Worm (Caenorhabditis elegans) whole organism, L4 larva: ENCODE results near the gene lro-1.

Experiments
- R02D3.7 ChIP-seq: fragments of 150-350 bp; sonication (generic microtip); optimal IDR thresholded peaks from 3 replicates; lab custom pipeline; 2014; ENCODE audit warnings: missing biosample characterization, missing genetic modification characterization
- aha-1 ChIP-seq: fragments of 150-350 bp; peaks from one replicate; lab custom pipeline; 2014; ENCODE audit warnings: missing biosample characterization, missing genetic modification characterization
- arid-1 ChIP-seq: fragments of 200-800 bp; sonication (Bioruptor generic); conservative IDR thresholded peaks from 2 replicates; pipeline ENCODE4 v1.3.6; 2022; ENCODE audit warnings: missing genetic modification reagents, missing genetic modification characterization, missing compliant biosample characterization
- ceh-20 ChIP-seq: fragments of 200-800 bp; sonication (Bioruptor generic); IDR thresholded peaks from 2 replicates; pipeline ENCODE4 v1.3.6; 2022; ENCODE audit warnings: missing genetic modification reagents, missing genetic modification characterization, missing compliant biosample characterization
- ceh-82 ChIP-seq: sonication (generic microtip); optimal IDR thresholded peaks from 2 replicates; lab custom pipeline; 2017; ENCODE audit warnings: missing biosample characterization, missing genetic modification characterization
- ces-1 ChIP-seq: fragments of 150-350 bp; sonication (generic microtip); optimal IDR thresholded peaks from 4 replicates; lab custom pipeline; 2014; ENCODE audit warnings: missing biosample characterization, missing genetic modification reagents, missing genetic modification characterization
- cey-2 ChIP-seq: sonication (generic microtip); optimal IDR thresholded peaks from 3 replicates; lab custom pipeline; 2017; ENCODE audit warnings: missing genetic modification characterization, mild to moderate bottlenecking, missing compliant biosample characterization, antibody characterized with exemption, borderline replicate concordance; ENCODE audit not compliant: insufficient read depth
- daf-16 ChIP-seq, 3 experiments: sonication (generic microtip); optimal IDR thresholded peaks; 2 replicates each; lab custom pipeline; 2016 to 2017; ENCODE audit warnings: missing genetic modification characterization in 3 of 3, missing genetic modification reagents in 3 of 3, mild to moderate bottlenecking in 2 of 3, missing compliant biosample characterization in 2 of 3, missing biosample characterization in 1 of 3, moderate library complexity in 1 of 3
- daf-19 ChIP-seq: fragments of 200-800 bp; sonication (Bioruptor generic); conservative IDR thresholded peaks from 2 replicates; pipeline ENCODE4 v1.3.6; 2022; ENCODE audit warnings: missing genetic modification characterization, missing compliant biosample characterization
- dmd-6 ChIP-seq: fragments of 200-800 bp; sonication (Bioruptor generic); IDR thresholded peaks from 2 replicates; pipeline ENCODE4 v1.3.6; 2022; ENCODE audit warnings: missing genetic modification reagents, missing genetic modification characterization, missing compliant biosample characterization
- dmd-9 ChIP-seq: fragments of 200-800 bp; sonication (Bioruptor generic); IDR thresholded peaks from 2 replicates; pipeline ENCODE4 v1.3.6; 2022; ENCODE audit warnings: missing genetic modification reagents, missing genetic modification characterization, missing compliant biosample characterization
- dpl-1 ChIP-seq: fragments of 150-350 bp; optimal IDR thresholded peaks from 2 replicates; lab custom pipeline; 2014; ENCODE audit warnings: missing biosample characterization, missing genetic modification reagents, missing genetic modification characterization
- dve-1 ChIP-seq: sonication (generic microtip); optimal IDR thresholded peaks from 2 replicates; lab custom pipeline; 2017; ENCODE audit warnings: antibody characterized with exemption, mild to moderate bottlenecking, missing genetic modification characterization, missing compliant biosample characterization; ENCODE audit not compliant: insufficient read depth
- fkh-10 ChIP-seq: fragments of 150-350 bp; optimal IDR thresholded peaks from 2 replicates; lab custom pipeline; 2014; ENCODE audit warnings: missing biosample characterization, missing genetic modification reagents, missing genetic modification characterization
- hif-1 ChIP-seq, 2 experiments: sonication (generic microtip); optimal IDR thresholded peaks; 2 replicates each; lab custom pipeline; 2016 to 2017; ENCODE audit warnings: missing compliant biosample characterization in 2 of 2, missing genetic modification characterization in 2 of 2, missing genetic modification reagents in 2 of 2, missing genotype in 2 of 2, mild to moderate bottlenecking in 1 of 2
- hlh-11 ChIP-seq: fragments of 200-800 bp; sonication (Bioruptor generic); optimal IDR thresholded peaks from 2 replicates; lab custom pipeline; 2018; ENCODE audit warnings: mild to moderate bottlenecking, missing genetic modification characterization, missing compliant biosample characterization
- hlh-30 ChIP-seq: sonication (generic microtip); optimal IDR thresholded peaks from 2 replicates; lab custom pipeline; 2017; ENCODE audit warnings: antibody characterized with exemption, mild to moderate bottlenecking, missing genetic modification characterization, missing compliant biosample characterization; ENCODE audit not compliant: insufficient read depth
- hmg-1.1 ChIP-seq: fragments of 200-800 bp; sonication (Bioruptor generic); IDR thresholded peaks from 2 replicates; pipeline ENCODE4 v1.3.6; 2022; ENCODE audit warnings: missing genetic modification reagents, missing genetic modification characterization, missing compliant biosample characterization
- lin-13 ChIP-seq: fragments of 150-350 bp; optimal IDR thresholded peaks from 2 replicates; lab custom pipeline; 2014; ENCODE audit warnings: missing biosample characterization, missing genetic modification reagents, missing genetic modification characterization
- lin-15B ChIP-seq: fragments of 150-350 bp; sonication (generic microtip); optimal IDR thresholded peaks from 3 replicates; lab custom pipeline; 2014; ENCODE audit warnings: missing biosample characterization, missing genetic modification characterization
- lin-39 ChIP-seq: fragments of 150-350 bp; optimal IDR thresholded peaks from 2 replicates; lab custom pipeline; 2014; ENCODE audit warnings: missing biosample characterization, missing genetic modification reagents, missing genetic modification characterization
- lsy-2 ChIP-seq, 2 experiments: fragments of 150-350 bp in 1 of 2; sonication (generic microtip) in 1 of 2; optimal IDR thresholded peaks; 2 replicates each; lab custom pipeline; 2014 to 2017; ENCODE audit warnings: missing biosample characterization in 2 of 2, missing genetic modification characterization in 2 of 2
- mdl-1 ChIP-seq, 2 experiments: fragments of 150-350 bp in 1 of 2; sonication (generic microtip) in 1 of 2; optimal IDR thresholded peaks; 2 replicates each; lab custom pipeline; 2014 to 2017; ENCODE audit warnings: missing biosample characterization in 2 of 2, missing genetic modification characterization in 2 of 2
- mdt-29 ChIP-seq: fragments of 200-800 bp; sonication (Bioruptor generic); IDR thresholded peaks from 2 replicates; pipeline ENCODE4 v1.3.6; 2022; ENCODE audit warnings: missing genetic modification reagents, missing genetic modification characterization, missing compliant biosample characterization
- mep-1 ChIP-seq: fragments of 150-350 bp; sonication (generic microtip); optimal IDR thresholded peaks from 3 replicates; lab custom pipeline; 2014; ENCODE audit warnings: missing biosample characterization, missing genetic modification characterization
- mes-2 ChIP-seq: sonication (generic microtip); optimal IDR thresholded peaks from 2 replicates; lab custom pipeline; 2016; ENCODE audit warnings: missing genotype, mild to moderate bottlenecking, missing genetic modification characterization, missing compliant biosample characterization; ENCODE audit not compliant: poor library complexity, severe bottlenecking
- mxl-3 ChIP-seq: fragments of 200-800 bp; sonication (Bioruptor generic); optimal IDR thresholded peaks from 2 replicates; lab custom pipeline; 2018; ENCODE audit warnings: mild to moderate bottlenecking, missing genetic modification characterization, missing compliant biosample characterization
- nhr-10 ChIP-seq: fragments of 150-350 bp; optimal IDR thresholded peaks from 2 replicates; lab custom pipeline; 2014; ENCODE audit warnings: missing biosample characterization, missing genetic modification characterization
- nhr-111 ChIP-seq: fragments of 200-800 bp; sonication (Bioruptor generic); optimal IDR thresholded peaks from 2 replicates; lab custom pipeline; 2018; ENCODE audit warnings: mild to moderate bottlenecking, missing genetic modification characterization, missing compliant biosample characterization
- nhr-25 ChIP-seq: sonication (generic microtip); optimal IDR thresholded peaks from 2 replicates; lab custom pipeline; 2017; ENCODE audit warnings: missing genetic modification characterization, mild to moderate bottlenecking, missing compliant biosample characterization, antibody characterized with exemption, moderate library complexity, borderline replicate concordance; ENCODE audit not compliant: insufficient read depth
- nhr-28 ChIP-seq: fragments of 150-350 bp; optimal IDR thresholded peaks from 2 replicates; lab custom pipeline; 2014; ENCODE audit warnings: missing biosample characterization, missing genetic modification characterization
- nhr-41 ChIP-seq: fragments of 200-800 bp; sonication (Bioruptor generic); IDR thresholded peaks from 2 replicates; pipeline ENCODE4 v1.3.6; 2022; ENCODE audit warnings: missing genetic modification reagents, missing genetic modification characterization, missing compliant biosample characterization
- nhr-48 ChIP-seq: sonication (generic microtip); optimal IDR thresholded peaks from 2 replicates; lab custom pipeline; 2016; ENCODE audit warnings: mild to moderate bottlenecking, missing genetic modification characterization, missing compliant biosample characterization
- pqm-1 ChIP-seq: sonication (generic microtip); optimal IDR thresholded peaks from 2 replicates; lab custom pipeline; 2017; ENCODE audit warnings: missing biosample characterization, missing genetic modification characterization
- rbr-2 ChIP-seq: sonication (generic microtip); optimal IDR thresholded peaks from 2 replicates; lab custom pipeline; 2016; ENCODE audit warnings: missing genotype, missing genetic modification characterization, missing compliant biosample characterization
- set-16 ChIP-seq: fragments of 200-800 bp; sonication (Bioruptor generic); IDR thresholded peaks from 2 replicates; pipeline ENCODE4 v1.3.6; 2022; ENCODE audit warnings: missing genetic modification reagents, missing genetic modification characterization, missing compliant biosample characterization
- skn-1 ChIP-seq: fragments of 150-350 bp; optimal IDR thresholded peaks from 2 replicates; lab custom pipeline; 2014; ENCODE audit warnings: missing biosample characterization, missing genetic modification characterization
- snpc-4 ChIP-seq: fragments of 150-350 bp; optimal IDR thresholded peaks from 2 replicates; lab custom pipeline; 2014; ENCODE audit warnings: missing biosample characterization, missing genetic modification characterization
- tra-1 ChIP-seq: fragments of 200-800 bp; sonication (Bioruptor generic); IDR thresholded peaks from 2 replicates; pipeline ENCODE4 v1.3.6; 2022; ENCODE audit warnings: missing genetic modification reagents, missing genetic modification characterization, missing compliant biosample characterization
- zfp-3 ChIP-seq: fragments of 200-800 bp; sonication (Bioruptor generic); conservative IDR thresholded peaks from 2 replicates; pipeline ENCODE4 v1.3.6; 2022; ENCODE audit warnings: missing genetic modification reagents, missing genetic modification characterization, missing compliant biosample characterization
- ztf-7 ChIP-seq: fragments of 150-350 bp; optimal IDR thresholded peaks from 2 replicates; lab custom pipeline; 2014; ENCODE audit warnings: missing biosample characterization, missing genetic modification characterization

The lro-1 gene

DNA sequence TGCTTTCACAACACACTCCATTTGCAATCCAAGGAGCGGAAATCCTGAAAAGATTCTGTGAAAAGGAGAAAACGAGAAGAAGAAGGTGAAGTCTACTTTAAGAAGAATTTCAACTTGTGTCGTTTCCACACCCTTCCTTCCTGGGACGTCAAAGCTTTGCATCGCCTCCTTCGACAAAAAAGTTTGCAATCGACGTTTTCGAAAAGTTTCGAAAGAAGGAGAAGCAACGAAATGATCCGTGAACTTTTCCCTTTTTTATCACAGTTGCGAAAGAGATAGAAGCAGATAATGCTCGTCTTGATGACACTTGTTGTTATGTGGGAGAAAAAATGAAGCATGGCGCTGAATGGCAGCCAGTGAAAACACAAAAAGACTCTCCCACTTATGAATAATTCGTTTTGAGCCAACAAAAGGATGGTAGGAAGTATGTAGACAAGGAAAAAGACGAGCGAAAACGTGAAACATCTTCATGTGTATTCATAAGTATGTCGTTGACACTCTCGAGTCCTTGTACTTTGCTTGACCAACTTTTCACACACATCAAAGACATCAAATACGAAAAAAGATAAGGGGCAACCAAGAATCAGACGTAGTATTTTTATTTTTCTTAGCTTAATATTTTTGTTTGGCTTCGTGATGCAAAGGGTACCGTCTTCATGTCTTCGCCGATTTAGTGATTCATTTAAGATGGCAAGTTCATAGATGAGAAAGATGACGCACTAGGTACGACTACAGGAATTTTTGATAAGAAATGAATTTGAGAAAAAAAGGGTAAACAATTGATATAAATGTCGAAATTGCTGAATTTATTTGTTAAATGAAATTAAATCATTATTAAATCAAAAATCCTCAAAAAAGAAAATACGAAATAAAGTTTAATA lies 22.9 kb upstream of the lro-1 start:
- TF ChIP-seq dpl-1 (GFP tag; lab: Kevin White, UChicago) (peak; percentile 3), arid-1 (GFP tag; lab: Robert Waterston, UW) (no peak), nhr-28 (tag; lab: Kevin White, UChicago) (peak; percentile 66), dmd-6 (peak; percentile 52), dve-1 (tag; lab: Kevin White, UChicago) (peak; percentile 17), daf-16 (GFP tag; optimal IDR thresholded peaks at IDR 0.05; lab: Kevin White, UChicago) (no peak), daf-16 (tag; optimal IDR thresholded peaks at IDR 0.05; lab: Kevin White, UChicago) (peak; percentile 58), ces-1 (peak; percentile 12), snpc-4 (no peak), fkh-10 (peak; percentile 10)

ce11 chrX:6250272-6250752 lies 21.6 kb upstream of the lro-1 start:
- TF ChIP-seq snpc-4 (no peak), nhr-48 (tag; lab: Kevin White, UChicago) (peak; percentile 65), ceh-82 (no peak), pqm-1 (tag; lab: Kevin White, UChicago) (peak; percentile 66), skn-1 (tag; lab: Kevin White, UChicago) (no peak), lsy-2 (tag; optimal IDR thresholded peaks at IDR 0.05; lab: Kevin White, UChicago) (peak in 1 of 2 experiments; percentile 31), dve-1 (tag; lab: Kevin White, UChicago) (peak; percentile 16), zfp-3 (no peak), nhr-111 (no peak), rbr-2 (tag; lab: Kevin White, UChicago) (peak; percentile 26), nhr-10 (peak; percentile 61), hmg-1.1 (0 out of 2 replicates have a peak, but pooled peaks have one; percentile 38), hlh-11 (peak; percentile 77), daf-16 (GFP tag; optimal IDR thresholded peaks at IDR 0.05; lab: Kevin White, UChicago) (no peak), daf-16 (tag; optimal IDR thresholded peaks at IDR 0.05; lab: Kevin White, UChicago) (peak; percentile 84), mdl-1 (tag; optimal IDR thresholded peaks at IDR 0.05; lab: Kevin White, UChicago) (peak in 1 of 2 experiments; percentile 52), nhr-25 (peak; percentile 23), R02D3.7 (no peak), set-16 (0 out of 2 replicates have a peak, but pooled peaks have one; percentile 8), hlh-30 (tag; lab: Kevin White, UChicago) (peak; percentile 54), dmd-9 (GFP tag; lab: Robert Waterston, UW) (no peak), tra-1 (GFP tag; lab: Robert Waterston, UW) (peak; percentile 71), cey-2 (tag; lab: Kevin White, UChicago) (no peak), lin-39 (tag; lab: Kevin White, UChicago) (no peak), mes-2 (tag; lab: Kevin White, UChicago) (peak; percentile 32), mep-1 (tag; lab: Kevin White, UChicago) (peak; percentile 75), nhr-41 (peak; percentile 41; the same call in 1 of the 2 replicates), lin-15B (tag; lab: Kevin White, UChicago) (no peak), mxl-3 (GFP tag; lab: Kevin White, UChicago) (peak; percentile 8), ceh-20 (GFP tag; lab: Robert Waterston, UW) (0 out of 2 replicates have a peak, but pooled peaks have one; percentile 23), nhr-28 (tag; lab: Kevin White, UChicago) (peak; percentile 72), mdt-29 (GFP tag; lab: Robert Waterston, UW) (no peak), aha-1 (tag; lab: Kevin White, UChicago) (peak; percentile 7), dmd-6 (peak; percentile 69), daf-19 (GFP tag; lab: Robert Waterston, UW) (no peak), lin-13 (peak; percentile 23), hif-1 (tag; optimal IDR thresholded peaks at IDR 0.05; lab: Kevin White, UChicago) (no peak), ztf-7 (tag; lab: Kevin White, UChicago) (peak; percentile 81)
